Worm (Caenorhabditis elegans) whole organism, late embryonic: ENCODE data around the gene C27D8.4.

ENCODE experiments used
- C08G9.2 ChIP-seq: sonication (generic microtip); optimal IDR thresholded peaks from 2 replicates; lab custom pipeline; 2016; ENCODE audit warnings: mild to moderate bottlenecking, missing genetic modification characterization, moderate library complexity, missing compliant biosample characterization
- K02D7.2 ChIP-seq: sonication (generic microtip); optimal IDR thresholded peaks from 2 replicates; lab custom pipeline; 2017; ENCODE audit warnings: mild to moderate bottlenecking, missing genetic modification characterization, missing compliant biosample characterization
- K09A11.1 ChIP-seq: sonication (generic microtip); optimal IDR thresholded peaks from 2 replicates; lab custom pipeline; 2017; ENCODE audit warnings: antibody characterized with exemption, mild to moderate bottlenecking, missing genetic modification characterization, missing compliant biosample characterization; ENCODE audit not compliant: insufficient read depth
- T23F11.4 ChIP-seq: fragments of 200-800 bp; sonication (Bioruptor generic); optimal IDR thresholded peaks from 2 replicates; lab custom pipeline; 2018; ENCODE audit warnings: mild to moderate bottlenecking, missing genetic modification characterization, missing compliant biosample characterization
- Y22D7AL.16 ChIP-seq: sonication (generic microtip); optimal IDR thresholded peaks from 2 replicates; lab custom pipeline; 2016; ENCODE audit warnings: missing genetic modification characterization, missing compliant biosample characterization
- ahr-1 ChIP-seq: sonication (generic microtip); optimal IDR thresholded peaks from 2 replicates; lab custom pipeline; 2016; ENCODE audit warnings: missing genetic modification characterization, missing compliant biosample characterization
- ama-1 ChIP-seq: fragments of 150-350 bp; optimal IDR thresholded peaks from 2 replicates; lab custom pipeline; 2014
- ceh-14 ChIP-seq: sonication (generic microtip); optimal IDR thresholded peaks from 2 replicates; lab custom pipeline; 2016; ENCODE audit warnings: missing genotype, missing genetic modification characterization, missing compliant biosample characterization
- ceh-19 ChIP-seq: fragments of 200-800 bp; sonication (Bioruptor generic); optimal IDR thresholded peaks from 2 replicates; lab custom pipeline; 2018; ENCODE audit warnings: mild to moderate bottlenecking, missing genetic modification characterization, missing compliant biosample characterization
- ceh-2 ChIP-seq: sonication (generic microtip); optimal IDR thresholded peaks from 2 replicates; lab custom pipeline; 2016; ENCODE audit warnings: missing genotype, missing genetic modification characterization, missing compliant biosample characterization
- ceh-30 ChIP-seq: fragments of 150-350 bp; optimal IDR thresholded peaks from 2 replicates; lab custom pipeline; 2014; ENCODE audit warnings: missing biosample characterization, missing genetic modification characterization
- ceh-31 ChIP-seq: sonication (generic microtip); optimal IDR thresholded peaks from 2 replicates; lab custom pipeline; 2016; ENCODE audit warnings: missing genetic modification characterization, missing compliant biosample characterization
- ceh-34 ChIP-seq: sonication (generic microtip); optimal IDR thresholded peaks from 2 replicates; lab custom pipeline; 2016; ENCODE audit warnings: mild to moderate bottlenecking, missing genetic modification characterization, missing compliant biosample characterization
- ceh-48 ChIP-seq: sonication (generic microtip); optimal IDR thresholded peaks from 2 replicates; lab custom pipeline; 2016; ENCODE audit warnings: missing genetic modification characterization, inconsistent platforms, missing compliant biosample characterization
- ceh-6 ChIP-seq: fragments of 200-800 bp; sonication (Bioruptor generic); optimal IDR thresholded peaks from 2 replicates; lab custom pipeline; 2018; ENCODE audit warnings: mild to moderate bottlenecking, missing genetic modification characterization, missing compliant biosample characterization
- ceh-9 ChIP-seq: sonication (generic microtip); optimal IDR thresholded peaks from 2 replicates; lab custom pipeline; 2016; ENCODE audit warnings: mild to moderate bottlenecking, missing genetic modification characterization, inconsistent platforms, missing compliant biosample characterization
- che-1 ChIP-seq: sonication (generic microtip); optimal IDR thresholded peaks from 2 replicates; lab custom pipeline; 2016; ENCODE audit warnings: mild to moderate bottlenecking, missing genetic modification characterization, missing compliant biosample characterization
- dve-1 ChIP-seq: sonication (generic microtip); optimal IDR thresholded peaks from 2 replicates; lab custom pipeline; 2017; ENCODE audit warnings: antibody characterized with exemption, mild to moderate bottlenecking, missing genetic modification characterization, missing compliant biosample characterization
- elt-4 ChIP-seq: sonication (generic microtip); optimal IDR thresholded peaks from 2 replicates; lab custom pipeline; 2016; ENCODE audit warnings: missing genetic modification characterization, missing compliant biosample characterization
- ets-4 ChIP-seq: sonication (generic microtip); optimal IDR thresholded peaks from 2 replicates; lab custom pipeline; 2016; ENCODE audit warnings: missing genetic modification characterization, missing compliant biosample characterization
- eyg-1 ChIP-seq: sonication (generic microtip); optimal IDR thresholded peaks from 2 replicates; lab custom pipeline; 2016; ENCODE audit warnings: missing genotype, missing genetic modification characterization, missing compliant biosample characterization
- fax-1 ChIP-seq: sonication (generic microtip); optimal IDR thresholded peaks from 2 replicates; lab custom pipeline; 2016; ENCODE audit warnings: missing genotype, missing genetic modification characterization, missing compliant biosample characterization
- fkh-6 ChIP-seq: sonication (generic microtip); optimal IDR thresholded peaks from 2 replicates; lab custom pipeline; 2016; ENCODE audit warnings: missing genetic modification characterization, missing compliant biosample characterization
- hlh-13 ChIP-seq: fragments of 200-800 bp; sonication (Bioruptor generic); optimal IDR thresholded peaks from 2 replicates; lab custom pipeline; 2018; ENCODE audit warnings: mild to moderate bottlenecking, missing genetic modification characterization, missing compliant biosample characterization
- hlh-15 ChIP-seq: sonication (generic microtip); optimal IDR thresholded peaks from 2 replicates; lab custom pipeline; 2016; ENCODE audit warnings: missing genetic modification characterization, missing compliant biosample characterization
- hlh-30 ChIP-seq: sonication (generic microtip); optimal IDR thresholded peaks from 2 replicates; lab custom pipeline; 2017; ENCODE audit warnings: antibody characterized with exemption, missing genetic modification characterization, missing compliant biosample characterization; ENCODE audit not compliant: insufficient read depth
- hlh-6 ChIP-seq: sonication (generic microtip); optimal IDR thresholded peaks from 2 replicates; lab custom pipeline; 2016; ENCODE audit warnings: missing genotype, missing genetic modification characterization, missing compliant biosample characterization
- hlh-8 ChIP-seq: sonication (generic microtip); optimal IDR thresholded peaks from 2 replicates; lab custom pipeline; 2016; ENCODE audit warnings: missing genotype, missing genetic modification characterization, missing compliant biosample characterization
- lim-6 ChIP-seq: sonication (generic microtip); optimal IDR thresholded peaks from 2 replicates; lab custom pipeline; 2016; ENCODE audit warnings: missing genetic modification characterization, missing compliant biosample characterization
- madf-2 ChIP-seq: sonication (generic microtip); optimal IDR thresholded peaks from 2 replicates; lab custom pipeline; 2017; ENCODE audit warnings: missing genetic modification characterization, missing compliant biosample characterization
- mec-3 ChIP-seq: sonication (generic microtip); optimal IDR thresholded peaks from 2 replicates; lab custom pipeline; 2016; ENCODE audit warnings: borderline replicate concordance, missing genetic modification characterization, missing compliant biosample characterization
- nfya-1 ChIP-seq: sonication (generic microtip); optimal IDR thresholded peaks from 2 replicates; lab custom pipeline; 2017; ENCODE audit warnings: missing genetic modification characterization, mild to moderate bottlenecking, missing compliant biosample characterization, antibody characterized with exemption, moderate library complexity
- nhr-11 ChIP-seq: fragments of 150-350 bp; optimal IDR thresholded peaks from 2 replicates; lab custom pipeline; 2014; ENCODE audit warnings: missing biosample characterization, missing genetic modification characterization
- nhr-232 ChIP-seq: sonication (generic microtip); optimal IDR thresholded peaks from 2 replicates; lab custom pipeline; 2016; ENCODE audit warnings: missing genetic modification characterization, missing compliant biosample characterization
- odd-2 ChIP-seq: sonication (generic microtip); optimal IDR thresholded peaks from 2 replicates; lab custom pipeline; 2017; ENCODE audit warnings: antibody characterized with exemption, mild to moderate bottlenecking, missing genetic modification characterization, missing compliant biosample characterization
- pag-3 ChIP-seq: sonication (generic microtip); optimal IDR thresholded peaks from 2 replicates; lab custom pipeline; 2016; ENCODE audit warnings: missing compliant biosample characterization, missing genetic modification characterization, borderline replicate concordance
- pat-9 ChIP-seq: fragments of 200-800 bp; sonication (Bioruptor generic); optimal IDR thresholded peaks from 2 replicates; lab custom pipeline; 2018; ENCODE audit warnings: mild to moderate bottlenecking, missing genetic modification characterization, moderate library complexity, missing compliant biosample characterization
- pax-1 ChIP-seq: fragments of 150-350 bp; optimal IDR thresholded peaks from 2 replicates; lab custom pipeline; 2014; ENCODE audit warnings: missing biosample characterization, missing genetic modification characterization
- pha-2 ChIP-seq: sonication (generic microtip); optimal IDR thresholded peaks from 2 replicates; lab custom pipeline; 2017; ENCODE audit warnings: mild to moderate bottlenecking, missing genetic modification characterization, missing compliant biosample characterization
- pha-4 ChIP-seq: fragments of 150-350 bp; optimal IDR thresholded peaks from 2 replicates; lab custom pipeline; 2018; ENCODE audit warnings: missing biosample characterization, missing genetic modification reagents, missing genetic modification characterization
- pqm-1 ChIP-seq: sonication (generic microtip); optimal IDR thresholded peaks from 2 replicates; lab custom pipeline; 2016; ENCODE audit warnings: missing genetic modification characterization, missing compliant biosample characterization
- pros-1 ChIP-seq: fragments of 150-350 bp; optimal IDR thresholded peaks from 2 replicates; lab custom pipeline; 2014; ENCODE audit warnings: missing biosample characterization, missing genetic modification reagents, missing genetic modification characterization
- ref-2 ChIP-seq: sonication (generic microtip); optimal IDR thresholded peaks from 2 replicates; lab custom pipeline; 2016; ENCODE audit warnings: missing genetic modification characterization, missing compliant biosample characterization
- rnt-1 ChIP-seq: sonication (generic microtip); optimal IDR thresholded peaks from 2 replicates; lab custom pipeline; 2016; ENCODE audit warnings: missing genetic modification characterization, missing compliant biosample characterization
- sdc-2 ChIP-seq: sonication (generic microtip); optimal IDR thresholded peaks from 2 replicates; lab custom pipeline; 2016; ENCODE audit warnings: missing genotype, missing genetic modification characterization, missing compliant biosample characterization
- sox-2 ChIP-seq: fragments of 200-800 bp; sonication (Bioruptor generic); IDR thresholded peaks from 2 replicates; pipeline ENCODE4 v1.3.6; 2022; ENCODE audit warnings: missing genetic modification reagents, missing genetic modification characterization, missing compliant biosample characterization
- sox-4 ChIP-seq: sonication (generic microtip); optimal IDR thresholded peaks from 2 replicates; lab custom pipeline; 2017; ENCODE audit warnings: mild to moderate bottlenecking, missing genetic modification characterization, inconsistent platforms, missing compliant biosample characterization
- tbx-7 ChIP-seq: sonication (generic microtip); optimal IDR thresholded peaks from 2 replicates; lab custom pipeline; 2016; ENCODE audit warnings: missing genotype, missing genetic modification characterization, missing compliant biosample characterization
- ttx-3 ChIP-seq: sonication (generic microtip); optimal IDR thresholded peaks from 2 replicates; lab custom pipeline; 2016; ENCODE audit warnings: missing genetic modification reagents, missing genetic modification characterization, missing compliant biosample characterization
- unc-3 ChIP-seq, 2 experiments: fragments of 200-800 bp in 1 of 2; sonication (Bioruptor generic) in 1 of 2; sonication (generic microtip) in 1 of 2; conservative IDR thresholded peaks in 1 of 2; optimal IDR thresholded peaks in 1 of 2; 2 replicates each; pipeline versions ENCODE4 v1.3.6 to Lab custom; 2016 to 2022; ENCODE audit warnings: missing compliant biosample characterization in 2 of 2, missing genetic modification characterization in 2 of 2, missing genetic modification reagents in 1 of 2
- unc-55 ChIP-seq: sonication (generic microtip); optimal IDR thresholded peaks from 2 replicates; lab custom pipeline; 2017; ENCODE audit warnings: missing biosample characterization, missing genetic modification reagents, missing genetic modification characterization
- unc-86 ChIP-seq: sonication (generic microtip); optimal IDR thresholded peaks from 2 replicates; lab custom pipeline; 2016; ENCODE audit warnings: missing genetic modification characterization, missing compliant biosample characterization
- zip-5 ChIP-seq: sonication (generic microtip); optimal IDR thresholded peaks from 2 replicates; lab custom pipeline; 2016; ENCODE audit warnings: missing genetic modification characterization, missing compliant biosample characterization

The C27D8.4 gene

ce11 chrIV:12724641-12725040, 20.7 kb downstream of the C27D8.4 start, which contains the start of the genes T23F6.3 and rbd-1:
T23F6.3 (minus strand) TSS chrIV:12724760.
rbd-1 (plus strand) TSS chrIV:12724986.
- no peak for TF ChIP-seq fkh-6
- peak; percentile 69 for TF ChIP-seq ref-2 (tag; lab: Kevin White, UChicago)
- no peak for TF ChIP-seq nhr-232 (tag; lab: Kevin White, UChicago)
- TF ChIP-seq ceh-19 = peak; percentile 19
- no peak for TF ChIP-seq ceh-6 (GFP tag; lab: Kevin White, UChicago)
- no peak for TF ChIP-seq che-1 (tag; lab: Kevin White, UChicago)
- no peak for TF ChIP-seq ceh-9 (tag; lab: Kevin White, UChicago)
- TF ChIP-seq zip-5 = peak; percentile 62
- peak; percentile 7 for TF ChIP-seq Y22D7AL.16 (tag; lab: Kevin White, UChicago)
- TF ChIP-seq madf-2 = no peak
- 0 out of 2 replicates have a peak, but pooled peaks have one; percentile 12 for TF ChIP-seq unc-3 (GFP tag; conservative IDR thresholded peaks at IDR 0.05; lab: Robert Waterston, UW)
- TF ChIP-seq unc-3 (tag; optimal IDR thresholded peaks at IDR 0.05; lab: Kevin White, UChicago) = peak; percentile 35
- no peak for TF ChIP-seq sdc-2 (tag; lab: Kevin White, UChicago)
- peak; percentile 77 for TF ChIP-seq ceh-34 (tag; lab: Kevin White, UChicago)
- peak; percentile 27 for TF ChIP-seq lim-6 (tag; lab: Kevin White, UChicago)
- TF ChIP-seq T23F11.4 (GFP tag; lab: Kevin White, UChicago) = no peak
- no peak for TF ChIP-seq pqm-1 (tag; lab: Kevin White, UChicago)
- peak; percentile 43 for TF ChIP-seq mec-3 (tag; lab: Kevin White, UChicago)
- no peak for TF ChIP-seq ceh-48 (tag; lab: Kevin White, UChicago)
- no peak for TF ChIP-seq sox-2 (GFP tag; lab: Robert Waterston, UW)
- peak; percentile 49 for TF ChIP-seq unc-55 (GFP tag; lab: Kevin White, UChicago)
- TF ChIP-seq hlh-30 (tag; lab: Kevin White, UChicago) = no peak
- no peak for TF ChIP-seq K09A11.1
- peak; percentile 61 for TF ChIP-seq dve-1 (tag; lab: Kevin White, UChicago)
- TF ChIP-seq pha-4 (tag; lab: Kevin White, UChicago) = no peak
- TF ChIP-seq eyg-1 (tag; lab: Kevin White, UChicago) = no peak
- TF ChIP-seq pag-3 (tag; lab: Kevin White, UChicago) = no peak
- peak; percentile 43 for TF ChIP-seq unc-86 (tag; lab: Kevin White, UChicago)
- TF ChIP-seq nfya-1 = peak; percentile 70
- no peak for TF ChIP-seq nhr-11 (tag; lab: Kevin White, UChicago)
- TF ChIP-seq ets-4 (tag; lab: Kevin White, UChicago) = peak; percentile 76
- peak; percentile 83 for TF ChIP-seq ceh-2 (tag; lab: Kevin White, UChicago)
- no peak for TF ChIP-seq pha-2 (tag; lab: Kevin White, UChicago)
- no peak for TF ChIP-seq ama-1 (lab: Kevin White, UChicago)
- TF ChIP-seq hlh-13 (GFP tag; lab: Kevin White, UChicago) = no peak
- peak; percentile 72 for TF ChIP-seq rnt-1 (tag; lab: Kevin White, UChicago)
- TF ChIP-seq hlh-8 (tag; lab: Kevin White, UChicago) = no peak
- no peak for TF ChIP-seq elt-4 (tag; lab: Kevin White, UChicago)
- peak; percentile 97 for TF ChIP-seq ceh-31 (tag; lab: Kevin White, UChicago)
- peak; percentile 65 for TF ChIP-seq ceh-14 (tag; lab: Kevin White, UChicago)
- peak; percentile 57 for TF ChIP-seq tbx-7 (tag; lab: Kevin White, UChicago)
- no peak for TF ChIP-seq pat-9 (tag; lab: Kevin White, UChicago)
- TF ChIP-seq hlh-6 (tag; lab: Kevin White, UChicago) = no peak
- no peak for TF ChIP-seq pax-1 (tag; lab: Kevin White, UChicago)
- peak; percentile 76 for TF ChIP-seq C08G9.2 (tag; lab: Kevin White, UChicago)
- no peak for TF ChIP-seq ttx-3
- peak; percentile 62 for TF ChIP-seq fax-1
- peak; percentile 29 for TF ChIP-seq ahr-1 (tag; lab: Kevin White, UChicago)
- TF ChIP-seq hlh-15 (tag; lab: Kevin White, UChicago) = peak; percentile 16
- TF ChIP-seq ceh-30 (tag; lab: Kevin White, UChicago) = no peak
- no peak for TF ChIP-seq K02D7.2 (tag; lab: Kevin White, UChicago)
- no peak for TF ChIP-seq sox-4 (tag; lab: Kevin White, UChicago)
- TF ChIP-seq pros-1 (tag; lab: Kevin White, UChicago) = no peak
- TF ChIP-seq odd-2 (tag; lab: Kevin White, UChicago) = no peak
